Worm (Caenorhabditis elegans): ENCODE measurements around the gene nstp-9.

DNA sequence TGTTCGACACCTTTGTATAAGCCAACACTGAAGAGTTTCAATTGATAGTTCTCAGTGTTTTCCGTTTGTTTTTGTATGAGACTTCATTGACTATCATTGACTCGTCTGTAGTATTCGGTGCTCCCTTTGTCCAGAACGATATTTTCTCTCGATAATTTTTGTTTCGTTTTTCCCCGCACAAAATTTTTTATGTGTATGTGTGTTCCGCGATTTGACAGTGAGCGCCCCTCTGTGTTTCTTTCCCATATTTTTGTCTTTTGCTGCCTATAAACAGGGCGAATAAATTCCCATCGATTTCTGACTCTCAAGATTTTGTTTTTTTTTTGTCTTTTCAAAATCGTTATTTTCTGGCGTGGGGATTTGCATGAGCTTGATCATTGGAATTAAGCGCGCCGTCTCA lies 36.3 kb downstream of the nstp-9 start, which contains the start of gene T21E8.7:
- no peak for TF ChIP-seq klf-2 (GFP tag; conservative IDR thresholded peaks at IDR 0.05)
- no peak for TF ChIP-seq ref-1 (GFP tag; conservative IDR thresholded peaks at IDR 0.05)
- TF ChIP-seq flt-1 (GFP tag; IDR thresholded peaks at IDR 0.05), result no peak
- no peak for TF ChIP-seq ztf-29 (GFP tag; IDR thresholded peaks at IDR 0.05)
- no peak for TF ChIP-seq tab-1 (GFP tag; IDR thresholded peaks at IDR 0.05)
- TF ChIP-seq med-1 (GFP tag; optimal IDR thresholded peaks at IDR 0.05; ENCODE audit: insufficient read depth), result no peak

Data from whole organism, midembryonic.